Fruit fly (Drosophila melanogaster) whole organism, adult: ENCODE data around the gene cav.

Source experiments
- CG11617 ChIP-seq: fragments of 200-800 bp; sonication (Bioruptor generic); optimal IDR thresholded peaks from 2 replicates; lab custom pipeline; 2017; ENCODE audit warnings: mild to moderate bottlenecking, missing biosample characterization, missing genetic modification reagents, missing genetic modification characterization
- CG12768 ChIP-seq: fragments of 200-800 bp; sonication (Bioruptor generic); optimal IDR thresholded peaks from 2 replicates; lab custom pipeline; 2017; ENCODE audit warnings: missing biosample characterization, missing genetic modification characterization, mild to moderate bottlenecking, moderate library complexity, missing genetic modification reagents
- CG14711 ChIP-seq: fragments of 200-800 bp; sonication (Bioruptor generic); optimal IDR thresholded peaks from 2 replicates; lab custom pipeline; 2018; ENCODE audit warnings: missing biosample characterization, mild to moderate bottlenecking, missing genetic modification characterization, moderate library complexity
- CG1620 ChIP-seq: fragments of 200-800 bp; sonication (Bioruptor generic); optimal IDR thresholded peaks from 2 replicates; lab custom pipeline; 2016; ENCODE audit warnings: missing biosample characterization, missing genetic modification characterization
- CG33017 ChIP-seq: fragments of 200-800 bp; sonication (Bioruptor generic); optimal IDR thresholded peaks from 2 replicates; lab custom pipeline; 2018; ENCODE audit warnings: missing biosample characterization, mild to moderate bottlenecking, missing genetic modification characterization, moderate library complexity
- CG5204 ChIP-seq: fragments of 200-800 bp; sonication (Bioruptor generic); optimal IDR thresholded peaks from 2 replicates; lab custom pipeline; 2016; ENCODE audit warnings: missing biosample characterization, missing genetic modification characterization
- CG7045 ChIP-seq: fragments of 200-800 bp; sonication (Bioruptor generic); optimal IDR thresholded peaks from 2 replicates; lab custom pipeline; 2017; ENCODE audit warnings: missing biosample characterization, mild to moderate bottlenecking, missing genetic modification characterization
- CG7101 ChIP-seq: fragments of 200-800 bp; sonication (Bioruptor generic); optimal IDR thresholded peaks from 2 replicates; lab custom pipeline; 2018; ENCODE audit warnings: missing biosample characterization, mild to moderate bottlenecking, missing genetic modification characterization, moderate library complexity
- Clk ChIP-seq: fragments of 200-800 bp; sonication (Bioruptor generic); optimal IDR thresholded peaks from 2 replicates; lab custom pipeline; 2017; ENCODE audit warnings: missing biosample characterization, missing genetic modification characterization
- Crg-1 ChIP-seq: fragments of 200-800 bp; sonication (Bioruptor generic); optimal IDR thresholded peaks from 2 replicates; lab custom pipeline; 2016; ENCODE audit warnings: missing biosample characterization, missing genetic modification characterization
- Hr96 ChIP-seq: fragments of 200-800 bp; sonication (Bioruptor generic); optimal IDR thresholded peaks from 2 replicates; lab custom pipeline; 2016; ENCODE audit warnings: missing biosample characterization, missing genetic modification characterization
- Mnt ChIP-seq: fragments of 200-800 bp; sonication (Bioruptor generic); optimal IDR thresholded peaks from 2 replicates; lab custom pipeline; 2016; ENCODE audit warnings: missing biosample characterization, mild to moderate bottlenecking, missing genetic modification characterization
- bab1 ChIP-seq: fragments of 200-800 bp; sonication (Bioruptor generic); optimal IDR thresholded peaks from 3 replicates; lab custom pipeline; 2019; ENCODE audit warnings: missing biosample characterization, mild to moderate bottlenecking, missing genetic modification characterization, moderate library complexity
- cic ChIP-seq: fragments of 200-800 bp; sonication (Bioruptor generic); optimal IDR thresholded peaks from 2 replicates; lab custom pipeline; 2017; ENCODE audit warnings: missing biosample characterization, mild to moderate bottlenecking, missing genetic modification characterization, moderate library complexity
- cnc ChIP-seq, 2 experiments: fragments of >200 bp; optimal IDR thresholded peaks; 2 replicates each; lab custom pipeline; 2017
- kay ChIP-seq: fragments of 200-800 bp; sonication (Bioruptor generic); peaks from one replicate; lab custom pipeline; 2016; ENCODE audit warnings: missing biosample characterization, missing genetic modification characterization, borderline replicate concordance
- ovo ChIP-seq: fragments of 200-800 bp; sonication (Bioruptor generic); optimal IDR thresholded peaks from 2 replicates; lab custom pipeline; 2016; ENCODE audit warnings: missing biosample characterization, missing genetic modification characterization
- pad ChIP-seq: fragments of 200-800 bp; sonication (Bioruptor generic); optimal IDR thresholded peaks from 3 replicates; lab custom pipeline; 2017; ENCODE audit warnings: missing biosample characterization, missing genetic modification characterization, mild to moderate bottlenecking, moderate library complexity, missing genetic modification reagents
- tj ChIP-seq: fragments of 200-800 bp; sonication (Bioruptor generic); optimal IDR thresholded peaks from 3 replicates; lab custom pipeline; 2017; ENCODE audit warnings: missing biosample characterization, mild to moderate bottlenecking, missing genetic modification characterization, moderate library complexity
- toe ChIP-seq: fragments of 200-800 bp; sonication (Bioruptor generic); optimal IDR thresholded peaks from 2 replicates; lab custom pipeline; 2016; ENCODE audit warnings: missing biosample characterization, missing genetic modification characterization

The cav gene

dm6 chr3R:24262923-24263322 lies 42.0 kb downstream of the cav start:
- TF ChIP-seq kay (no peak), pad (GFP tag; lab: Kevin White, UChicago) (no peak), CG12768 (no peak), Clk (GFP tag; lab: Kevin White, UChicago) (no peak), toe (no peak), cic (GFP tag; lab: Kevin White, UChicago) (no peak), CG7045 (GFP tag; lab: Kevin White, UChicago) (no peak), Crg-1 (no peak), CG11617 (GFP tag; lab: Kevin White, UChicago) (no peak), CG14711 (tag; lab: Kevin White, UChicago) (no peak), CG7101 (tag; lab: Kevin White, UChicago) (no peak), CG1620 (GFP tag; lab: Kevin White, UChicago) (no peak), ovo (GFP tag; lab: Kevin White, UChicago) (no peak), bab1 (GFP tag; lab: Kevin White, UChicago) (no peak), cnc (optimal IDR thresholded peaks at IDR 0.05; lab: Kevin White, UChicago) (no peak)

- TF ChIP-seq bab1 (GFP tag; lab: Kevin White, UChicago) (no peak), CG11617 (GFP tag; lab: Kevin White, UChicago) (no peak), CG33017 (tag; lab: Kevin White, UChicago) (peak; percentile 17), CG7101 (tag; lab: Kevin White, UChicago) (no peak), CG7045 (GFP tag; lab: Kevin White, UChicago) (no peak), tj (GFP tag; lab: Kevin White, UChicago) (no peak), ovo (GFP tag; lab: Kevin White, UChicago) (no peak), CG1620 (GFP tag; lab: Kevin White, UChicago) (no peak), toe (peak; percentile 37), Mnt (GFP tag; lab: Kevin White, UChicago) (no peak), CG5204 (GFP tag; lab: Kevin White, UChicago) (no peak), Crg-1 (no peak), pad (GFP tag; lab: Kevin White, UChicago) (no peak), CG14711 (tag; lab: Kevin White, UChicago) (no peak), Hr96 (GFP tag; lab: Kevin White, UChicago) (no peak)
Measured at dm6 chr3R:24263588-24264413, 42.9 kb downstream of the cav start.

dm6 chr3R:24264414-24265363 lies 43.8 kb downstream of the cav start:
- TF ChIP-seq kay (peak; percentile 40), toe (peak; percentile 24), CG7045 (GFP tag; lab: Kevin White, UChicago) (peak; percentile 32), cic (GFP tag; lab: Kevin White, UChicago) (peak; percentile 81), CG5204 (GFP tag; lab: Kevin White, UChicago) (no peak), pad (GFP tag; lab: Kevin White, UChicago) (peak; percentile 72), CG11617 (GFP tag; lab: Kevin White, UChicago) (peak; percentile 4), CG7101 (tag; lab: Kevin White, UChicago) (no peak), CG14711 (tag; lab: Kevin White, UChicago) (no peak), CG33017 (tag; lab: Kevin White, UChicago) (no peak), cnc (optimal IDR thresholded peaks at IDR 0.05; lab: Kevin White, UChicago) (no peak), ovo (GFP tag; lab: Kevin White, UChicago) (peak; percentile 13), Crg-1 (peak; percentile 32), Mnt (GFP tag; lab: Kevin White, UChicago) (no peak), CG12768 (peak; percentile 31), bab1 (GFP tag; lab: Kevin White, UChicago) (no peak), tj (GFP tag; lab: Kevin White, UChicago) (peak; percentile 58), Hr96 (GFP tag; lab: Kevin White, UChicago) (no peak), CG1620 (GFP tag; lab: Kevin White, UChicago) (no peak), Clk (GFP tag; lab: Kevin White, UChicago) (no peak)

- TF ChIP-seq tj (GFP tag; lab: Kevin White, UChicago) (peak; percentile 18), Clk (GFP tag; lab: Kevin White, UChicago) (no peak), Mnt (GFP tag; lab: Kevin White, UChicago) (no peak), CG33017 (tag; lab: Kevin White, UChicago) (no peak), bab1 (GFP tag; lab: Kevin White, UChicago) (no peak)
Measured at dm6 chr3R:24266786-24267579, 46.1 kb downstream of the cav start.
